Worm (Caenorhabditis elegans): ENCODE results near the gene ZK688.5.

ZK688.5 gene

ce11 chrIII:7859313-7859712 lies 32.1 kb downstream of the ZK688.5 start, which contains the start of gene tomm-7:
Gene tomm-7, plus strand, starts transcription at chrIII:7859613.
- TF ChIP-seq nhr-237 (tag; optimal IDR thresholded peaks at IDR 0.05) (no peak), vab-15 (tag; optimal IDR thresholded peaks at IDR 0.05) (no peak), aha-1 (tag; optimal IDR thresholded peaks at IDR 0.05) (no peak), C34B4.2 (tag; optimal IDR thresholded peaks at IDR 0.05) (no peak), F16B12.6 (tag; optimal IDR thresholded peaks at IDR 0.05) (no peak), xbp-1 (tag; optimal IDR thresholded peaks at IDR 0.05) (no peak), sptf-1 (tag; optimal IDR thresholded peaks at IDR 0.05) (no peak), nhr-20 (tag; optimal IDR thresholded peaks at IDR 0.05) (no peak), ztf-11 (tag; optimal IDR thresholded peaks at IDR 0.05) (no peak), ztf-4 (tag; optimal IDR thresholded peaks at IDR 0.05) (no peak), mep-1 (tag; optimal IDR thresholded peaks at IDR 0.05) (no peak), rnt-1 (tag; optimal IDR thresholded peaks at IDR 0.05) (no peak)

ce11 chrIII:7858407-7859029 lies 32.9 kb downstream of the ZK688.5 start, which contains the start of the genes coq-5 and ufm-1:
Gene coq-5, minus strand, starts transcription at chrIII:7858457.
Gene ufm-1, plus strand, starts transcription at chrIII:7858979.
- TF ChIP-seq nhr-84 (tag; optimal IDR thresholded peaks at IDR 0.05) = no peak
- peak; percentile 7 to 42 (median 36) for TF ChIP-seq dpl-1 (GFP tag; optimal IDR thresholded peaks at IDR 0.05)
- TF ChIP-seq egl-27 (tag; optimal IDR thresholded peaks at IDR 0.05) = no peak
- TF ChIP-seq lsy-2 (tag; optimal IDR thresholded peaks at IDR 0.05) = peak; percentile 35 to 54
- peak; percentile 27 for TF ChIP-seq nhr-20 (tag; optimal IDR thresholded peaks at IDR 0.05)
- peak; percentile 41 for TF ChIP-seq tbx-2 (tag; optimal IDR thresholded peaks at IDR 0.05)
- no peak for TF ChIP-seq nhr-19 (GFP tag; conservative IDR thresholded peaks at IDR 0.05)
- TF ChIP-seq unc-30 (tag; optimal IDR thresholded peaks at IDR 0.05) = no peak
- TF ChIP-seq ceh-82 (tag; optimal IDR thresholded peaks at IDR 0.05) = no peak
- no peak for TF ChIP-seq ztf-4 (tag; optimal IDR thresholded peaks at IDR 0.05)
- peak; percentile 10; the same call in 1 of the 2 replicates for TF ChIP-seq isw-1 (GFP tag; IDR thresholded peaks at IDR 0.05)
- TF ChIP-seq sup-37 (GFP tag; optimal IDR thresholded peaks at IDR 0.05) = no peak
- no peak for TF ChIP-seq ets-5 (GFP tag; IDR thresholded peaks at IDR 0.05)
- no peak for TF ChIP-seq swsn-7 (tag; optimal IDR thresholded peaks at IDR 0.05)
- TF ChIP-seq mep-1 (tag; optimal IDR thresholded peaks at IDR 0.05) = peak; percentile 23
- peak; percentile 74 for TF ChIP-seq irx-1 (tag; optimal IDR thresholded peaks at IDR 0.05)
- peak in 1 of 2 experiments; percentile 42 for TF ChIP-seq efl-1 (optimal IDR thresholded peaks at IDR 0.05)
- peak; percentile 31 to 90 for TF ChIP-seq efl-1 (GFP tag; optimal IDR thresholded peaks at IDR 0.05 in 1 of 2)
- TF ChIP-seq ama-1 (optimal IDR thresholded peaks at IDR 0.05) = no peak
- TF ChIP-seq nhr-12 (tag; optimal IDR thresholded peaks at IDR 0.05) = no peak
- TF ChIP-seq snu-23 (GFP tag; optimal IDR thresholded peaks at IDR 0.05) = peak; percentile 26
- peak; percentile 52 for TF ChIP-seq C04F5.9 (tag; optimal IDR thresholded peaks at IDR 0.05)
- TF ChIP-seq pqm-1 (tag; optimal IDR thresholded peaks at IDR 0.05) = no peak
- TF ChIP-seq nhr-237 (tag; optimal IDR thresholded peaks at IDR 0.05) = no peak
- peak in 1 of 2 experiments; percentile 12 for TF ChIP-seq lin-35 (GFP tag; optimal IDR thresholded peaks at IDR 0.05)
- TF ChIP-seq Y116A8C.19 (tag; optimal IDR thresholded peaks at IDR 0.05; ENCODE audit: borderline replicate concordance) = no peak
- no peak for TF ChIP-seq blmp-1 (tag; optimal IDR thresholded peaks at IDR 0.05)
- peak; percentile 47 for TF ChIP-seq lin-14 (GFP tag; optimal IDR thresholded peaks at IDR 0.05)
- no peak for TF ChIP-seq hpl-2 (GFP tag; optimal IDR thresholded peaks at IDR 0.05)
- no peak for TF ChIP-seq F16B12.6 (tag; optimal IDR thresholded peaks at IDR 0.05)
- TF ChIP-seq zag-1 (tag; optimal IDR thresholded peaks at IDR 0.05) = no peak
- no peak for TF ChIP-seq elt-2 (tag; optimal IDR thresholded peaks at IDR 0.05)
- no peak for TF ChIP-seq ceh-88 (GFP tag; IDR thresholded peaks at IDR 0.05)
- TF ChIP-seq skn-1 (tag; optimal IDR thresholded peaks at IDR 0.05) = no peak
- TF ChIP-seq jun-1 (tag; optimal IDR thresholded peaks at IDR 0.05) = no peak
- no peak for TF ChIP-seq snpc-4 (tag; optimal IDR thresholded peaks at IDR 0.05)
- TF ChIP-seq unc-130 (tag; optimal IDR thresholded peaks at IDR 0.05) = no peak
- TF ChIP-seq C16A3.4 (tag; optimal IDR thresholded peaks at IDR 0.05) = no peak
- TF ChIP-seq mab-9 (GFP tag; IDR thresholded peaks at IDR 0.05) = no peak
- TF ChIP-seq lin-13 (GFP tag; optimal IDR thresholded peaks at IDR 0.05) = no peak
- TF ChIP-seq hlh-4 (tag; optimal IDR thresholded peaks at IDR 0.05) = no peak
- TF ChIP-seq ceh-90 (tag; optimal IDR thresholded peaks at IDR 0.05) = peak; percentile 87
- TF ChIP-seq nhr-28 (tag; optimal IDR thresholded peaks at IDR 0.05) = no peak
- TF ChIP-seq sptf-1 (tag; optimal IDR thresholded peaks at IDR 0.05) = no peak
- no peak for TF ChIP-seq vab-15 (tag; optimal IDR thresholded peaks at IDR 0.05)
- TF ChIP-seq aly-2 (tag; optimal IDR thresholded peaks at IDR 0.05) = no peak
- no peak for TF ChIP-seq ceh-63 (GFP tag; optimal IDR thresholded peaks at IDR 0.05)

Measured in whole organism, L1 larva.